Worm (Caenorhabditis elegans) whole organism, L2 larva: ENCODE measurements around the gene W03G11.3.
A peak's percentile ranks its signal among the peaks of the same experiment; 100 is the strongest.

ENCODE experiments used
- C34F6.9 ChIP-seq: fragments of 150-350 bp; optimal IDR thresholded peaks from 2 replicates; lab custom pipeline; 2014; ENCODE audit warnings: missing biosample characterization, missing genetic modification characterization
- F13H6.1 ChIP-seq: sonication (generic microtip); optimal IDR thresholded peaks from 2 replicates; lab custom pipeline; 2016; ENCODE audit warnings: missing genetic modification characterization, missing compliant biosample characterization
- R02D3.7 ChIP-seq: fragments of 150-350 bp; optimal IDR thresholded peaks from 2 replicates; lab custom pipeline; 2014; ENCODE audit warnings: missing biosample characterization, missing genetic modification characterization
- Y55F3AM.14 ChIP-seq: fragments of 200-800 bp; sonication (Bioruptor generic); optimal IDR thresholded peaks from 2 replicates; lab custom pipeline; 2018; ENCODE audit warnings: mild to moderate bottlenecking, missing genetic modification characterization, missing compliant biosample characterization
- ZK546.5 ChIP-seq: sonication (generic microtip); optimal IDR thresholded peaks from 2 replicates; lab custom pipeline; 2017; ENCODE audit warnings: missing biosample characterization, missing genetic modification characterization
- alr-1 ChIP-seq: fragments of 150-350 bp; optimal IDR thresholded peaks from 2 replicates; lab custom pipeline; 2014; ENCODE audit warnings: missing biosample characterization, missing genetic modification characterization
- aly-2 ChIP-seq: fragments of 150-350 bp; optimal IDR thresholded peaks from 2 replicates; lab custom pipeline; 2014; ENCODE audit warnings: missing biosample characterization, missing genetic modification characterization
- blmp-1 ChIP-seq: sonication (generic microtip); optimal IDR thresholded peaks from 2 replicates; lab custom pipeline; 2017; ENCODE audit warnings: missing genetic modification characterization, mild to moderate bottlenecking, missing compliant biosample characterization, antibody characterized with exemption, moderate library complexity; ENCODE audit not compliant: insufficient read depth
- ceh-16 ChIP-seq: fragments of 150-350 bp; optimal IDR thresholded peaks from 2 replicates; lab custom pipeline; 2014; ENCODE audit warnings: missing biosample characterization, missing genetic modification characterization
- ceh-82 ChIP-seq: fragments of 150-350 bp; optimal IDR thresholded peaks from 2 replicates; lab custom pipeline; 2014; ENCODE audit warnings: missing biosample characterization, missing genetic modification characterization
- crh-2 ChIP-seq: sonication (generic microtip); optimal IDR thresholded peaks from 2 replicates; lab custom pipeline; 2017; ENCODE audit warnings: missing biosample characterization, missing genetic modification characterization
- dmd-4 ChIP-seq: sonication (generic microtip); optimal IDR thresholded peaks from 2 replicates; lab custom pipeline; 2017; ENCODE audit warnings: missing biosample characterization, missing genetic modification characterization
- egl-27 ChIP-seq: sonication (generic microtip); optimal IDR thresholded peaks from 3 replicates; lab custom pipeline; 2017; ENCODE audit warnings: missing biosample characterization, missing genetic modification reagents, missing genetic modification characterization
- elt-1 ChIP-seq: fragments of 150-350 bp; optimal IDR thresholded peaks from 2 replicates; lab custom pipeline; 2014; ENCODE audit warnings: missing biosample characterization, missing genetic modification characterization
- elt-3 ChIP-seq: sonication (generic microtip); optimal IDR thresholded peaks from 2 replicates; lab custom pipeline; 2017; ENCODE audit warnings: missing biosample characterization, missing genetic modification characterization
- fos-1 ChIP-seq: fragments of 150-350 bp; optimal IDR thresholded peaks from 2 replicates; lab custom pipeline; 2014; ENCODE audit warnings: missing biosample characterization, missing genetic modification characterization
- gmeb-1 ChIP-seq: fragments of 150-350 bp; optimal IDR thresholded peaks from 2 replicates; lab custom pipeline; 2014; ENCODE audit warnings: missing biosample characterization, missing genetic modification characterization
- lin-11 ChIP-seq: fragments of 150-350 bp; sonication (generic microtip); optimal IDR thresholded peaks from 2 replicates; lab custom pipeline; 2014; ENCODE audit warnings: missing biosample characterization, missing genetic modification characterization, inconsistent platforms, mixed read lengths
- lin-13 ChIP-seq: fragments of 150-350 bp; optimal IDR thresholded peaks from 2 replicates; lab custom pipeline; 2014; ENCODE audit warnings: missing biosample characterization, missing genetic modification reagents, missing genetic modification characterization
- lin-39 ChIP-seq: fragments of 150-350 bp; optimal IDR thresholded peaks from 2 replicates; lab custom pipeline; 2014; ENCODE audit warnings: missing biosample characterization, missing genetic modification reagents, missing genetic modification characterization
- lsy-2 ChIP-seq, 2 experiments: fragments of 150-350 bp in 1 of 2; sonication (generic microtip) in 1 of 2; optimal IDR thresholded peaks; 2 replicates each; lab custom pipeline; 2014 to 2017; ENCODE audit warnings: missing biosample characterization in 2 of 2, missing genetic modification characterization in 2 of 2
- mab-5 ChIP-seq: fragments of 150-350 bp; optimal IDR thresholded peaks from 2 replicates; lab custom pipeline; 2014; ENCODE audit warnings: missing biosample characterization, missing genetic modification characterization
- mbf-1 ChIP-seq: sonication (generic microtip); optimal IDR thresholded peaks from 2 replicates; lab custom pipeline; 2017; ENCODE audit warnings: missing biosample characterization, missing genetic modification characterization
- mdl-1 ChIP-seq, 2 experiments: fragments of 150-350 bp in 1 of 2; sonication (generic microtip) in 1 of 2; optimal IDR thresholded peaks; 2 replicates each; lab custom pipeline; 2017; ENCODE audit warnings: missing biosample characterization in 2 of 2, missing genetic modification characterization in 2 of 2
- nhr-10 ChIP-seq: sonication (generic microtip); optimal IDR thresholded peaks from 2 replicates; lab custom pipeline; 2017; ENCODE audit warnings: missing biosample characterization, missing genetic modification characterization
- nhr-11 ChIP-seq: fragments of 150-350 bp; optimal IDR thresholded peaks from 2 replicates; lab custom pipeline; 2014; ENCODE audit warnings: missing biosample characterization, missing genetic modification characterization
- nhr-12 ChIP-seq: fragments of 150-350 bp; optimal IDR thresholded peaks from 2 replicates; lab custom pipeline; 2014; ENCODE audit warnings: missing biosample characterization, missing genetic modification characterization
- nhr-129 ChIP-seq: fragments of 150-350 bp; optimal IDR thresholded peaks from 2 replicates; lab custom pipeline; 2014; ENCODE audit warnings: missing biosample characterization, missing genetic modification characterization
- nhr-21 ChIP-seq: fragments of 150-350 bp; optimal IDR thresholded peaks from 2 replicates; lab custom pipeline; 2014; ENCODE audit warnings: missing biosample characterization, missing genetic modification characterization
- nhr-23 ChIP-seq: fragments of 150-350 bp; optimal IDR thresholded peaks from 2 replicates; lab custom pipeline; 2014; ENCODE audit warnings: missing biosample characterization, missing genetic modification reagents, missing genetic modification characterization
- nhr-237 ChIP-seq: fragments of 150-350 bp; optimal IDR thresholded peaks from 2 replicates; lab custom pipeline; 2014; ENCODE audit warnings: missing biosample characterization, missing genetic modification characterization
- nhr-25 ChIP-seq: fragments of 150-350 bp; sonication (generic microtip); optimal IDR thresholded peaks from 3 replicates; lab custom pipeline; 2014; ENCODE audit warnings: missing biosample characterization, missing genetic modification characterization
- nhr-77 ChIP-seq: fragments of 150-350 bp; optimal IDR thresholded peaks from 2 replicates; lab custom pipeline; 2014; ENCODE audit warnings: missing biosample characterization, missing genetic modification characterization
- sem-4 ChIP-seq: fragments of 150-350 bp; optimal IDR thresholded peaks from 2 replicates; lab custom pipeline; 2014; ENCODE audit warnings: missing biosample characterization, missing genetic modification reagents, missing genetic modification characterization
- skn-1 ChIP-seq: sonication (generic microtip); optimal IDR thresholded peaks from 2 replicates; lab custom pipeline; 2017; ENCODE audit warnings: missing biosample characterization, missing genetic modification characterization
- sma-3 ChIP-seq: sonication (generic microtip); optimal IDR thresholded peaks from 2 replicates; lab custom pipeline; 2016; ENCODE audit warnings: missing genetic modification reagents, missing genetic modification characterization, missing compliant biosample characterization
- sma-9 ChIP-seq, 2 experiments: fragments of 150-350 bp in 1 of 2; sonication (generic microtip) in 1 of 2; optimal IDR thresholded peaks; 2 replicates each; lab custom pipeline; 2014 to 2016; ENCODE audit warnings: missing genetic modification characterization in 2 of 2, mild to moderate bottlenecking in 1 of 2, missing biosample characterization in 1 of 2, missing compliant biosample characterization in 1 of 2, missing genetic modification reagents in 1 of 2, moderate library complexity in 1 of 2
- snpc-4 ChIP-seq: fragments of 150-350 bp; optimal IDR thresholded peaks from 2 replicates; lab custom pipeline; 2014; ENCODE audit warnings: missing biosample characterization, missing genetic modification characterization
- unc-55 ChIP-seq: fragments of 150-350 bp; sonication (generic microtip); optimal IDR thresholded peaks from 3 replicates; lab custom pipeline; 2014; ENCODE audit warnings: missing biosample characterization, missing genetic modification reagents, missing genetic modification characterization
- zag-1 ChIP-seq: fragments of 150-350 bp; optimal IDR thresholded peaks from 2 replicates; lab custom pipeline; 2014; ENCODE audit warnings: missing biosample characterization, missing genetic modification characterization
- ztf-11 ChIP-seq: sonication (generic microtip); optimal IDR thresholded peaks from 2 replicates; lab custom pipeline; 2017; ENCODE audit warnings: missing biosample characterization, missing genetic modification characterization

W03G11.3 gene

DNA sequence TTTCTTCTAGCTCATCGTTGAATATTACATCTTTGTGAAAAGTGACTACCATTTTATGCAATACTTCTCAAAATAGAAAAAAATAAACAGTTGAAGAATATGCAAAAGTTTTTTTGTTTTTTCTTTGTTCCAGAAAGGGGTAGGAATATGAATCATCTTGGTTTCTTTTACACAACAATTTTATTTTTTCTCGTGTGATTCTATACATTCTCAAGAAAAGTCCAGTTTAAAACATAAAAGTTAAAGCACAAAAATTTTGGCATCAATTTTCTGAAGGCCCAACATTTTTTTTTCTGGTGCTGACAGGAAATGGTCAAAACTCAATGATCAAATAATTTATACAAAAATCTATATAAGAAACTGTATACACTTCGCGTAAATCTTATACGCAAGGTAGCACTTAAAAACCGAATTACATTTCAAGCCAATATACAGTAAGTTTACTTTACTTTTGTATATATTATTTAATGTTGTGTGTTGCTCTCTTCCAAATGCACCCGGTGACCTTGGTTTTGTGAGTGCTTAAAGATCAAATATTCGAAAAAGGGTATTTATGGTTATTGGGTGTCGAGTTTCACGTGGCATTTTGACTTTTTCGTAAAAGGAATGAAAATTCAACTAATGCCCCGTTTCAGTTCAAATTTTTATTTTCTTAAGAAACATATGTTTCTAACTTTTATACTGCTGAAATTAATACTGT lies 5.1 kb upstream of the W03G11.3 start, which contains the start of the genes W03G11.2 and lgc-13:
Gene W03G11.2 (minus strand): TSS at position 101 of the 700 bp plus-strand sequence.
Gene lgc-13 (plus strand): TSS at position 650 of the 700 bp plus-strand sequence.
- TF ChIP-seq alr-1 (tag; lab: Kevin White, UChicago) = no peak
- TF ChIP-seq nhr-11 = no peak
- no peak for TF ChIP-seq Y55F3AM.14
- no peak for TF ChIP-seq lin-39 (tag; lab: Kevin White, UChicago)
- TF ChIP-seq nhr-25 = no peak
- TF ChIP-seq nhr-237 (tag; lab: Kevin White, UChicago) = no peak
- no peak for TF ChIP-seq ZK546.5 (tag; lab: Kevin White, UChicago)
- no peak for TF ChIP-seq fos-1 (tag; lab: Kevin White, UChicago)
- TF ChIP-seq blmp-1 (tag; lab: Kevin White, UChicago) = no peak
- TF ChIP-seq nhr-77 (tag; lab: Kevin White, UChicago) = no peak

DNA sequence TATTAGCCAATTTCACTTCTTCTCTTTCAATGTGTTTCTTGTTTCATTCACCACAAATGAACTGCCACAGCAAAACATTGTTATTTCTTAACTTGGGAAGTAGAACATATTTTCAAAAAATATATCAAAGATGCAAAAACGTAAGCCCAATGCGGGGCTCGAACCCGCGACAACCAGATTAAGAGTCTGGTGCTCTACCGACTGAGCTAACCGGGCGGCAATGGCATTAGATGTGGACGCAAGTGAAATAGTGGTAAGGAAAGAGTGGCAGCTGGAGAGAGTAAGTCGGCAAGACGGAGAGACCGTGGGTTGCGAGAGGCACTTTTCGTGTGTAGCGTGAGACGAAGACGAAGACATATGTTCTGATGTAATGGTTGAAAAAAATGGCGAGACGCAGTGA lies 2.4 kb upstream of the W03G11.3 start:
- TF ChIP-seq unc-55 = peak; percentile 77
- no peak for TF ChIP-seq mbf-1
- peak in 1 of 2 experiments; percentile 66 for TF ChIP-seq lsy-2 (tag; optimal IDR thresholded peaks at IDR 0.05; lab: Kevin White, UChicago)
- TF ChIP-seq Y55F3AM.14 = peak; percentile 68
- TF ChIP-seq nhr-77 (tag; lab: Kevin White, UChicago) = no peak
- no peak for TF ChIP-seq nhr-10 (tag; lab: Kevin White, UChicago)
- TF ChIP-seq ceh-82 (tag; lab: Kevin White, UChicago) = peak; percentile 27
- peak; percentile 53 for TF ChIP-seq nhr-21 (tag; lab: Kevin White, UChicago)
- no peak for TF ChIP-seq ztf-11 (tag; lab: Kevin White, UChicago)
- TF ChIP-seq egl-27 (tag; lab: Kevin White, UChicago) = peak; percentile 66
- TF ChIP-seq aly-2 (tag; lab: Kevin White, UChicago) = no peak
- peak; percentile 66 for TF ChIP-seq fos-1 (tag; lab: Kevin White, UChicago)
- TF ChIP-seq lin-13 = peak; percentile 76
- TF ChIP-seq lin-11 (tag; lab: Kevin White, UChicago) = peak; percentile 39
- TF ChIP-seq F13H6.1 = peak; percentile 77
- TF ChIP-seq nhr-129 = peak; percentile 92
- TF ChIP-seq skn-1 (tag; lab: Kevin White, UChicago) = no peak
- TF ChIP-seq ceh-16 (tag; lab: Kevin White, UChicago) = peak; percentile 15
- TF ChIP-seq sma-3 (GFP tag; lab: Kevin White, UChicago) = peak; percentile 73
- peak; percentile 46 for TF ChIP-seq zag-1
- TF ChIP-seq nhr-12 = peak; percentile 46
- TF ChIP-seq sem-4 (tag; lab: Kevin White, UChicago) = peak; percentile 72
- TF ChIP-seq crh-2 = peak; percentile 72
- peak in 1 of 2 experiments; percentile 42 for TF ChIP-seq mdl-1 (tag; optimal IDR thresholded peaks at IDR 0.05; lab: Kevin White, UChicago)
- peak; percentile 65 for TF ChIP-seq nhr-11
- TF ChIP-seq snpc-4 (tag; lab: Kevin White, UChicago) = peak; percentile 2
- no peak for TF ChIP-seq R02D3.7 (tag; lab: Kevin White, UChicago)
- TF ChIP-seq mab-5 (tag; lab: Kevin White, UChicago) = peak; percentile 76
- TF ChIP-seq sma-9 (GFP tag; optimal IDR thresholded peaks at IDR 0.05; lab: Kevin White, UChicago) = peak; percentile 87
- TF ChIP-seq sma-9 (tag; optimal IDR thresholded peaks at IDR 0.05; lab: Kevin White, UChicago) = no peak
- peak; percentile 56 for TF ChIP-seq C34F6.9
- no peak for TF ChIP-seq ZK546.5 (tag; lab: Kevin White, UChicago)

DNA sequence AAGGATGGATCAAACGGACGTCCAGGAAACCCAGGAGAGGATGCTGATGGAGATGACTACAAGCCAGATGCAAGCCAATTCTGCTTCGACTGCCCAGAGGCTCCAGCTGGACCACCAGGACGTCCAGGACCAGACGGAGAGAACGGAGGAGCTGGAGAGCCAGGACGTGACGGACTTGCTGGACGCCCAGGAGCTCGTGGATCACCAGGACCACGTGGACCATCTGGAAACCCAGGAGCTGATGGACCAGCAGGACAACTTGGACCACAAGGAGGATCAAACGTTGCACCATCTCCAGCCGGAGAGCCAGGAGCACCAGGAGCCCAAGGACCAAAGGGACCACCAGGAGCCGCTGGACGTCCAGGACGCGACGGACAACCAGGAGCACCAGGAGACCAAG lies 1.8 kb upstream of the W03G11.3 start:
- no peak for TF ChIP-seq dmd-4 (tag; lab: Kevin White, UChicago)
- TF ChIP-seq lin-39 (tag; lab: Kevin White, UChicago) = no peak
- TF ChIP-seq elt-1 (tag; lab: Kevin White, UChicago) = no peak
- TF ChIP-seq nhr-11 = no peak
- TF ChIP-seq zag-1 = no peak
- no peak for TF ChIP-seq nhr-77 (tag; lab: Kevin White, UChicago)
- TF ChIP-seq nhr-23 = no peak
- no peak for TF ChIP-seq elt-3 (tag; lab: Kevin White, UChicago)
- TF ChIP-seq nhr-12 = no peak
- TF ChIP-seq lsy-2 (tag; optimal IDR thresholded peaks at IDR 0.05; lab: Kevin White, UChicago) = no peak
- TF ChIP-seq ceh-16 (tag; lab: Kevin White, UChicago) = no peak
- TF ChIP-seq sma-9 (GFP tag; optimal IDR thresholded peaks at IDR 0.05; lab: Kevin White, UChicago) = no peak
- no peak for TF ChIP-seq sma-9 (tag; optimal IDR thresholded peaks at IDR 0.05; lab: Kevin White, UChicago)
- TF ChIP-seq aly-2 (tag; lab: Kevin White, UChicago) = no peak
- no peak for TF ChIP-seq nhr-129
- TF ChIP-seq unc-55 = no peak
- no peak for TF ChIP-seq crh-2
- no peak for TF ChIP-seq gmeb-1 (tag; lab: Kevin White, UChicago)
- no peak for TF ChIP-seq ZK546.5 (tag; lab: Kevin White, UChicago)
